Worm (Caenorhabditis elegans) whole organism, midembryonic: ENCODE data around the gene T19B10.2.

Experiments
- T22C8.4 ChIP-seq: fragments of 200-800 bp; sonication (Bioruptor generic); IDR thresholded peaks from 2 replicates; pipeline ENCODE4 v1.3.6; 2022; ENCODE audit warnings: missing genetic modification characterization, missing compliant biosample characterization
- cog-1 ChIP-seq: sonication (generic microtip); optimal IDR thresholded peaks from 2 replicates; lab custom pipeline; 2016; ENCODE audit warnings: missing genetic modification characterization, missing compliant biosample characterization
- flt-1 ChIP-seq: fragments of 200-800 bp; sonication (Bioruptor generic); IDR thresholded peaks from 2 replicates; pipeline ENCODE4 v1.3.6; 2022; ENCODE audit warnings: missing genetic modification characterization, missing compliant biosample characterization
- klf-2 ChIP-seq: fragments of 200-800 bp; sonication (Bioruptor generic); conservative IDR thresholded peaks from 2 replicates; pipeline ENCODE4 v1.3.6; 2022; ENCODE audit warnings: missing genetic modification reagents, missing genetic modification characterization, missing compliant biosample characterization
- med-1 ChIP-seq: sonication (generic microtip); optimal IDR thresholded peaks from 2 replicates; lab custom pipeline; 2017; ENCODE audit warnings: missing genetic modification characterization, mild to moderate bottlenecking, missing compliant biosample characterization, antibody characterized with exemption, missing genetic modification reagents; ENCODE audit not compliant: insufficient read depth
- ref-1 ChIP-seq: fragments of 200-800 bp; sonication (Bioruptor generic); conservative IDR thresholded peaks from 2 replicates; pipeline ENCODE4 v1.3.6; 2022; ENCODE audit warnings: missing genetic modification reagents, missing genetic modification characterization, missing compliant biosample characterization
- tab-1 ChIP-seq: fragments of 200-800 bp; sonication (Bioruptor generic); IDR thresholded peaks from 2 replicates; pipeline ENCODE4 v1.3.6; 2022; ENCODE audit warnings: missing genetic modification characterization, missing compliant biosample characterization
- ztf-23 ChIP-seq: fragments of 200-800 bp; sonication (Bioruptor generic); IDR thresholded peaks from 2 replicates; pipeline ENCODE4 v1.3.6; 2022; ENCODE audit warnings: missing genetic modification reagents, missing genetic modification characterization, missing compliant biosample characterization
- ztf-29 ChIP-seq: fragments of 200-800 bp; sonication (Bioruptor generic); IDR thresholded peaks from 2 replicates; pipeline ENCODE4 v1.3.6; 2022; ENCODE audit warnings: missing genetic modification reagents, missing genetic modification characterization, missing compliant biosample characterization

T19B10.2 gene

DNA sequence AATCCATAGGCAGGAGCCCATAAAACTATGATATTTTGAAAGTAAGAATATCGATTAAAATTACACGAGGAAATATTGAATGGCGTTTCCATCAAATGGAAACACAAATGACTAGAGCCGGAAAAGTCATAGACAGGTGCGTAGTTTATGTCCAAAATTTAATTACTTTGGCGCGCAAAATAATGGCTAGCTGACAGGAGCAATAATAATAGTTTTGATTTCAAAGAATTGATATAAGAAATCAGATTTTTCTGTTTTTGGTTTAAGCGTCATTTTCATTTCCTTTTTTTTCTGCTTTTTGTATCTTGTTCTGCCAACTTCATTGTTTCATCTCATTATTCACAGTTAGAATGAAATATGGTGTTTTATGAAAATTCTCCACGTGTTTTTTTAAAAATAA is 41.9 kb downstream of the T19B10.2 start, which contains the start of gene F07B10.4:
Gene F07B10.4 (minus strand): TSS at position 101 of the 400 bp plus-strand sequence.
- TF ChIP-seq med-1 (GFP tag; lab: Kevin White, UChicago), result no peak
- TF ChIP-seq klf-2, result no peak
- TF ChIP-seq T22C8.4 (GFP tag; lab: Robert Waterston, UW), result no peak
- TF ChIP-seq cog-1, result no peak
- TF ChIP-seq tab-1 (GFP tag; lab: Robert Waterston, UW), result no peak
- no peak for TF ChIP-seq ztf-23 (GFP tag; lab: Robert Waterston, UW)
- no peak for TF ChIP-seq ztf-29
- no peak for TF ChIP-seq ref-1 (GFP tag; lab: Robert Waterston, UW)

DNA sequence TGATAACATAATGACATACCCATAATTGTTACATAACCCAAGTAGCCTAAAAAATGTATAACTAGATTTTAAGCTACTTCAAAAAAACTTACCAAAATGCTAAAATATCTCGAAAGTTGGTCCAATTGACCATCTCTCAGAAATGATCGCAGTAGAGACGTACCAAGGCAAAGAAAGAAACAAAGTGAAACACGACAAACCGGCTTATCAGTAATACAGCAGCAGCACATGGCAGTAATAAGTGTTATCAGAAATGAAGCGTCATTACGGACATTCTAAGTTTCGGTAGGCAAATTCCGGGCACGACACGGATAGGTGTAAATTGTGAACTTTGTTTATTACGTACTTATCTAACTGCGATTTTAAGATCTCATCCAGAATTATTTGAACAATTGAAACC is 44.4 kb downstream of the T19B10.2 start, which contains the start of gene cln-3.1:
Gene cln-3.1 (minus strand): TSS at position 171 of the 400 bp plus-strand sequence.
- no peak for TF ChIP-seq ref-1 (GFP tag; lab: Robert Waterston, UW)
- no peak for TF ChIP-seq tab-1 (GFP tag; lab: Robert Waterston, UW)
- no peak for TF ChIP-seq flt-1 (GFP tag; lab: Robert Waterston, UW)

DNA sequence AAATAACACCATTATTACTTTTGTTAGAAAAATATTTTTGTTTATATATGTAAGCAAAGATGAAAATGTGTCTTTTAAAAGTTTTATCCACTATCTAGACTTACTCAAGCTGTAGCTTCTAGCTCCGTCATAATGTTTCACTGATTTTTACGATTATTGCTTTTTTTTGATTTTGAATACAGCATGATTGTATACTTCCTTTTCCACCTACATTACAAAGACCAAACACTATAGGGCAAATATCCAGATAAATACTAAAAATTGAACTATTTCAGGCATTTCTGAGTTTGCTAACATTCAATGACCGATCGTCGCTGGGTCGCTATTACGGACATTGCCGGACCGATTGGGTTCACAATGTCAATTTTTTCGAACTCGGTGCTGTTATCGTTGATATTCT is 45.6 kb downstream of the T19B10.2 start, which contains the start of gene str-116:
Gene str-116 (plus strand): TSS at position 301 of the 400 bp plus-strand sequence.
- TF ChIP-seq T22C8.4 (GFP tag; lab: Robert Waterston, UW) (no peak), tab-1 (GFP tag; lab: Robert Waterston, UW) (no peak), med-1 (GFP tag; lab: Kevin White, UChicago) (no peak), ref-1 (GFP tag; lab: Robert Waterston, UW) (no peak)

DNA sequence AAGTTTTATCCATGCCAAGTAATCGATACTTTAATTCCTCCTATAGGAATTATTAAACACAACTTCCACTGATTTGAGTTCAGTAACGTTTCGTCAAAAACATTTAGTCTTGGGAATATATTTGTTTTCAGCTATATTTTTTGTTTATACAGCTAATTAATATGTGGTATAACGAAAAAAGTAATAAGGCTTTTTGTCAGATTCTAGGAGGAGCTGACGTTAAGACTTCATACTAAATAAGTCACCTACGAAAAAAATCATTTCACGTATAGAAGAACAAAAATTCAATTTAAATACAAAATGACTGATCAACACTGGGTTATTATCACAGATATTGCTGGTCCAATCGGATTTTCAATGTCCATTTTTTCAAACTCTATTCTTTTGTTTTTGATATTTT is 47.7 kb downstream of the T19B10.2 start, which contains the start of gene str-115:
Gene str-115 (plus strand): TSS at position 301 of the 400 bp plus-strand sequence.
- TF ChIP-seq med-1 (GFP tag; lab: Kevin White, UChicago), result no peak
- TF ChIP-seq tab-1 (GFP tag; lab: Robert Waterston, UW), result no peak
- no peak for TF ChIP-seq klf-2
- TF ChIP-seq T22C8.4 (GFP tag; lab: Robert Waterston, UW), result no peak
- TF ChIP-seq cog-1, result no peak
- no peak for TF ChIP-seq ztf-23 (GFP tag; lab: Robert Waterston, UW)
- TF ChIP-seq flt-1 (GFP tag; lab: Robert Waterston, UW), result no peak
- no peak for TF ChIP-seq ztf-29

DNA sequence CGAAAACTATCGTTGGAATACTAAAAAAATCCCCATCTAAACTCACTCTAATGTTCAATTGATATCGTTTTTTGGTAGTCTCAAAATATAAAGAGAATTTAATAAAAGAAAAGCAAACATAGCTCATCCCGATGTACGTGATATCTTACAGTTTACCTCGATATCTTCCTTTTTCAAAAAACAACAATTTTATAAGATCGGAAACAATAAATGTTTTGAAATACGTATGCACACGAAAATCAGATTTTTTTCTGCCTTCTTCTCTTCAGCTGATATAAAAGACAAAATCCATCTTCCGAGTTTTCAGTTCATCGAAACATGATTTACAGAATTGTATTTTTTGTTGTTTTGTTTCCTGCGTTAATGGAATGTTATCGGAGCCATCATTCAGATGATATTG is 49.9 kb downstream of the T19B10.2 start, which contains the start of gene clec-222:
Gene clec-222 (plus strand): TSS at position 301 of the 400 bp plus-strand sequence.
- no peak for TF ChIP-seq cog-1
- no peak for TF ChIP-seq flt-1 (GFP tag; lab: Robert Waterston, UW)
- no peak for TF ChIP-seq tab-1 (GFP tag; lab: Robert Waterston, UW)
- no peak for TF ChIP-seq med-1 (GFP tag; lab: Kevin White, UChicago)
- no peak for TF ChIP-seq ztf-23 (GFP tag; lab: Robert Waterston, UW)
- no peak for TF ChIP-seq ztf-29
- TF ChIP-seq klf-2, result no peak
- no peak for TF ChIP-seq T22C8.4 (GFP tag; lab: Robert Waterston, UW)
- no peak for TF ChIP-seq ref-1 (GFP tag; lab: Robert Waterston, UW)
